Fruit fly (Drosophila melanogaster) whole organism, adult: Measurements from ENCODE around the gene CG13064.

Experiments used
- CG11617 ChIP-seq: fragments of 200-800 bp; sonication (Bioruptor generic); optimal IDR thresholded peaks from 2 replicates; lab custom pipeline; 2017; ENCODE audit warnings: mild to moderate bottlenecking, missing biosample characterization, missing genetic modification reagents, missing genetic modification characterization
- CG12768 ChIP-seq: fragments of 200-800 bp; sonication (Bioruptor generic); optimal IDR thresholded peaks from 2 replicates; lab custom pipeline; 2017; ENCODE audit warnings: missing biosample characterization, missing genetic modification characterization, mild to moderate bottlenecking, moderate library complexity, missing genetic modification reagents
- CG14711 ChIP-seq: fragments of 200-800 bp; sonication (Bioruptor generic); optimal IDR thresholded peaks from 2 replicates; lab custom pipeline; 2018; ENCODE audit warnings: missing biosample characterization, mild to moderate bottlenecking, missing genetic modification characterization, moderate library complexity
- CG1620 ChIP-seq: fragments of 200-800 bp; sonication (Bioruptor generic); optimal IDR thresholded peaks from 2 replicates; lab custom pipeline; 2016; ENCODE audit warnings: missing biosample characterization, missing genetic modification characterization
- CG5204 ChIP-seq: fragments of 200-800 bp; sonication (Bioruptor generic); optimal IDR thresholded peaks from 2 replicates; lab custom pipeline; 2016; ENCODE audit warnings: missing biosample characterization, missing genetic modification characterization
- CG7045 ChIP-seq: fragments of 200-800 bp; sonication (Bioruptor generic); optimal IDR thresholded peaks from 2 replicates; lab custom pipeline; 2017; ENCODE audit warnings: missing biosample characterization, mild to moderate bottlenecking, missing genetic modification characterization
- CG7101 ChIP-seq: fragments of 200-800 bp; sonication (Bioruptor generic); optimal IDR thresholded peaks from 2 replicates; lab custom pipeline; 2018; ENCODE audit warnings: missing biosample characterization, mild to moderate bottlenecking, missing genetic modification characterization, moderate library complexity
- Clk ChIP-seq: fragments of 200-800 bp; sonication (Bioruptor generic); optimal IDR thresholded peaks from 2 replicates; lab custom pipeline; 2017; ENCODE audit warnings: missing biosample characterization, missing genetic modification characterization
- Crg-1 ChIP-seq: fragments of 200-800 bp; sonication (Bioruptor generic); optimal IDR thresholded peaks from 2 replicates; lab custom pipeline; 2016; ENCODE audit warnings: missing biosample characterization, missing genetic modification characterization
- Hr96 ChIP-seq: fragments of 200-800 bp; sonication (Bioruptor generic); optimal IDR thresholded peaks from 2 replicates; lab custom pipeline; 2016; ENCODE audit warnings: missing biosample characterization, missing genetic modification characterization
- Mnt ChIP-seq: fragments of 200-800 bp; sonication (Bioruptor generic); optimal IDR thresholded peaks from 2 replicates; lab custom pipeline; 2016; ENCODE audit warnings: missing biosample characterization, mild to moderate bottlenecking, missing genetic modification characterization
- bab1 ChIP-seq: fragments of 200-800 bp; sonication (Bioruptor generic); optimal IDR thresholded peaks from 3 replicates; lab custom pipeline; 2019; ENCODE audit warnings: missing biosample characterization, mild to moderate bottlenecking, missing genetic modification characterization, moderate library complexity
- cic ChIP-seq: fragments of 200-800 bp; sonication (Bioruptor generic); optimal IDR thresholded peaks from 2 replicates; lab custom pipeline; 2017; ENCODE audit warnings: missing biosample characterization, mild to moderate bottlenecking, missing genetic modification characterization, moderate library complexity
- cnc ChIP-seq, 2 experiments: fragments of >200 bp; optimal IDR thresholded peaks; 2 replicates each; lab custom pipeline; 2017
- kay ChIP-seq: fragments of 200-800 bp; sonication (Bioruptor generic); peaks from one replicate; lab custom pipeline; 2016; ENCODE audit warnings: missing biosample characterization, missing genetic modification characterization, borderline replicate concordance
- ovo ChIP-seq: fragments of 200-800 bp; sonication (Bioruptor generic); optimal IDR thresholded peaks from 2 replicates; lab custom pipeline; 2016; ENCODE audit warnings: missing biosample characterization, missing genetic modification characterization
- pad ChIP-seq: fragments of 200-800 bp; sonication (Bioruptor generic); optimal IDR thresholded peaks from 3 replicates; lab custom pipeline; 2017; ENCODE audit warnings: missing biosample characterization, missing genetic modification characterization, mild to moderate bottlenecking, moderate library complexity, missing genetic modification reagents
- tj ChIP-seq: fragments of 200-800 bp; sonication (Bioruptor generic); optimal IDR thresholded peaks from 3 replicates; lab custom pipeline; 2017; ENCODE audit warnings: missing biosample characterization, mild to moderate bottlenecking, missing genetic modification characterization, moderate library complexity

Gene CG13064

DNA sequence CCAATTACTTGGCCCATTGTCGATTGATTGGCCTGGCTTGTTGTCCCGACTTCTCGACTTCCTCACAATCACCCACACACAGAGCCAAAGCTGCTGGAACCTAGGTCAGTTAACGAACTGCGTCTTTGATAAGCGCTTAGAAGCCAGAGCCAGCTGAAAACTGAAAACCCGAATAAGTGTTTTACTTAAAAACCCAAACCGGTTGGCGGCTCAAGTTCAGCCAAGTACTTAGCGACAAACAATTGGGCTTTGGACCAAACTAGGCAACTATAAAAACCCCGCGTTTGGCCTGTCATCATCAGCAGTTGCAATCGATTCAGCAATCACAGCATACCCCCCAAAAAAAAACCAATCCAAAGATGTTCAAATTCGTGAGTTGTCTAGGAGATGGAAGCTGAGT is 43.2 kb downstream of the CG13064 start, which contains the start of gene CG13059:
Gene CG13059 (plus strand): TSS at position 301 of the 400 bp plus-strand sequence.
- TF ChIP-seq tj (no peak), CG11617 (no peak), CG1620 (GFP tag; lab: Kevin White, UChicago) (no peak), cic (no peak), CG7101 (tag; lab: Kevin White, UChicago) (no peak), Clk (GFP tag; lab: Kevin White, UChicago) (no peak), Hr96 (no peak), Mnt (no peak), CG14711 (tag; lab: Kevin White, UChicago) (no peak), cnc (optimal IDR thresholded peaks at IDR 0.05; lab: Kevin White, UChicago) (no peak), CG7045 (GFP tag; lab: Kevin White, UChicago) (no peak), CG12768 (GFP tag; lab: Kevin White, UChicago) (no peak)

DNA sequence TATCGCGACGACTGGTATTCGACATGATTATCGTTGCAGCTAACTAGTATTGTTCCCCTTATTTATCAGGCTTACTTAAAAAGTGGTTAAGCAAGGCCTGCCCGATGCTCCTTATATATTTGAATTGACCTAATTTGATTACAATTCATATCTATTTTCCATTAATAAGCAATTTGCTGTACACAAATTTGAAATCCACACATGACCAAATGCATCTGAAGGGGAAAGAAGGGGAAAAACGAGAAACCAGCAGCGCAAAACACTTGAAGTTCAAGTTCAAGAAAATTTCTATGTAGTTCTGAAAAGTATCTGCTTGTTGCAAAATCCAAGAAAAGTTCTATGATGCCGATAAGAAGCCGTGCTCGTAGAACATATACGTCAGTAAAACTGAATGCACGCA is 46.5 kb downstream of the CG13064 start, which contains the start of the genes CG13040 and CG13039:
Gene CG13040 (minus strand): TSS at position 101 of the 400 bp plus-strand sequence.
Gene CG13039 (minus strand): TSS at position 106 of the 400 bp plus-strand sequence.
- TF ChIP-seq ovo (no peak), CG7101 (tag; lab: Kevin White, UChicago) (no peak), CG14711 (tag; lab: Kevin White, UChicago) (no peak), CG7045 (GFP tag; lab: Kevin White, UChicago) (no peak), cnc (optimal IDR thresholded peaks at IDR 0.05; lab: Kevin White, UChicago) (no peak), kay (GFP tag; lab: Kevin White, UChicago) (no peak)

DNA sequence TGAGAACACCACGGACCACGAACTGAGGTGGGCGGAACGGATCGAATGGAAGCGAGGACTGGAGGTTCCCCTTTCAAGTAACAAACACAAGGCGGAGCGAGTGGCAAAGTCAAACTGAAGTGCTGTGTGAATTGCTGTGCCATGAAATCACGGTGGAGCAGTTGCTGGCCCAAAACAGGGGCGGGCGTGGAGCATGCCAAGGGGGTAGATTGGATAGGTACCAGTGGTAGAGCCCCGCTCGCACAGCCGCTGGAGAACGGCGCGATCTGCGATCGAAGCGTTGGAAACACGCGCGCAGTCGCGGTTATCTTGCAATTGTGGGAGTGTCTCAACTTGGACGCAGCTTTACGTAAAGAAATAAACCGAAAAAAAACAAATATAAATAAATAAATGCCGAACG is 47.6 kb downstream of the CG13064 start, which contains the start of gene CG13038:
Gene CG13038 (minus strand): TSS at position 118 of the 400 bp plus-strand sequence.
- TF ChIP-seq cnc (optimal IDR thresholded peaks at IDR 0.05; lab: Kevin White, UChicago) (no peak), CG1620 (GFP tag; lab: Kevin White, UChicago) (no peak), kay (GFP tag; lab: Kevin White, UChicago) (no peak), ovo (no peak), Hr96 (no peak), bab1 (GFP tag; lab: Kevin White, UChicago) (no peak), CG11617 (no peak), tj (no peak)

DNA sequence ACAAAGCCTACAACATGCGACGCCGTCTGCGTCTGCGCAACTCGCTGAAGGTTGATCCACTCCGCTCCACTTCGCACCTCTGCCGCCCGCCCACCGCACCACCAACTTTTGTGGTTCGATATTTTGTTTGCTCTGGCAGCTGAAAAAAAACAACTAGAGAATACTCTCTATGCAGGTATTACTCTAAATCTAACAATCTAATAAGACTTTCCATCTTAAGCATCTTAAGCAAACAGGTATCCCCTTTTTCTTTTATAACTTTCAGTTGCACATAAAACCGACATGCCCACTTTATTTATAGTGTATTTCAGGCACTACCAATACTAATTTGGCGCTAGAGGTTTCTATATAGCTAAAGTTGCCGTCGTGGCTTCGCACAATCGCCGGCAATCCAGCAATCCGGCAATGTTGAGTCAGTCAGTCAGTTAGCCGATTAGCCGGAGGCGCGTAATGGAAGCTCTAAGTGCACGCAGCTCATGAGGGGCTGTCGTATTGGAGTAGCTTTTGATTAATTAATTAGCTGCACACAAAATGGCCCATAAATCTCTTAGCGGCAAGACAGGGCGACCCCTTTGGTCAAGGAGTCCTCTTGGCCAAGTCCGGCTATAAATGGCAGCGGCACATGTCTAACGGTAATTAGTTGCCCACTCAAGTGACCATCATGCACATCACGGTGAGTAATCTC is 48.1 kb downstream of the CG13064 start, which contains the start of gene CG13058:
Gene CG13058 (plus strand): TSS at position 635 of the 685 bp plus-strand sequence.
- TF ChIP-seq tj = no peak
- TF ChIP-seq pad (GFP tag; lab: Kevin White, UChicago) = no peak
- no peak for TF ChIP-seq CG1620 (GFP tag; lab: Kevin White, UChicago)
- TF ChIP-seq CG5204 = no peak
- TF ChIP-seq bab1 (GFP tag; lab: Kevin White, UChicago) = no peak
- TF ChIP-seq kay (GFP tag; lab: Kevin White, UChicago) = no peak
- no peak for TF ChIP-seq Crg-1 (GFP tag; lab: Kevin White, UChicago)

DNA sequence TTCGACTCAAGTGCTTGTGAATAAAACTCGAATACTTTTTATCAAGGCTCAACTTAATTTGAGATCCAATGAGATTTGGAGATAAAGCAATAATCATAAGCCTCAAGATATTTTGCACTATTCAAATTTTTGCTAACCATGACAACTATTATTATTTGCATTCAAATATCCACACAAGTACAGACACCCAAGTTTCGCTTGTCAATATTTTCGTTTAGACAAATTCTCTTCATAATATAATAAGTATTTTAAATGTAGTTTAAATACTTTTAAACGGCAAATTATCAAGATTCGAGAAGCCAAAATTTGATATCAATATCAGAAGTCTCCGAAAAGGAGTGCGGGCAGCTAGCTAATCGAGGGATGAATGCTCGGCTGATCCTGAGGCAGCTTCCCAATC is 49.3 kb downstream of the CG13064 start, which contains the start of gene CG33061:
Gene CG33061 (plus strand): TSS at position 301 of the 400 bp plus-strand sequence.
- TF ChIP-seq bab1 (GFP tag; lab: Kevin White, UChicago) (no peak), Clk (GFP tag; lab: Kevin White, UChicago) (no peak), cic (no peak), CG14711 (tag; lab: Kevin White, UChicago) (no peak), CG12768 (GFP tag; lab: Kevin White, UChicago) (no peak), CG7101 (tag; lab: Kevin White, UChicago) (no peak), Crg-1 (GFP tag; lab: Kevin White, UChicago) (no peak), Mnt (no peak)
